Worm (Caenorhabditis elegans) whole organism, late embryonic: ENCODE measurements around the gene F58G6.3.

ENCODE experiments used
- F13H6.1 ChIP-seq: sonication (generic microtip); optimal IDR thresholded peaks from 2 replicates; lab custom pipeline; 2016; ENCODE audit warnings: missing genetic modification characterization, missing compliant biosample characterization
- ceh-19 ChIP-seq: fragments of 200-800 bp; sonication (Bioruptor generic); optimal IDR thresholded peaks from 2 replicates; lab custom pipeline; 2018; ENCODE audit warnings: mild to moderate bottlenecking, missing genetic modification characterization, missing compliant biosample characterization
- ceh-31 ChIP-seq: sonication (generic microtip); optimal IDR thresholded peaks from 2 replicates; lab custom pipeline; 2016; ENCODE audit warnings: missing genetic modification characterization, missing compliant biosample characterization
- hlh-13 ChIP-seq: fragments of 200-800 bp; sonication (Bioruptor generic); optimal IDR thresholded peaks from 2 replicates; lab custom pipeline; 2018; ENCODE audit warnings: mild to moderate bottlenecking, missing genetic modification characterization, missing compliant biosample characterization
- hlh-8 ChIP-seq: sonication (generic microtip); optimal IDR thresholded peaks from 2 replicates; lab custom pipeline; 2016; ENCODE audit warnings: missing genotype, missing genetic modification characterization, missing compliant biosample characterization
- mec-3 ChIP-seq: sonication (generic microtip); optimal IDR thresholded peaks from 2 replicates; lab custom pipeline; 2016; ENCODE audit warnings: borderline replicate concordance, missing genetic modification characterization, missing compliant biosample characterization
- pag-3 ChIP-seq: sonication (generic microtip); optimal IDR thresholded peaks from 2 replicates; lab custom pipeline; 2016; ENCODE audit warnings: missing compliant biosample characterization, missing genetic modification characterization, borderline replicate concordance
- pha-4 ChIP-seq: fragments of 150-350 bp; optimal IDR thresholded peaks from 2 replicates; lab custom pipeline; 2018; ENCODE audit warnings: missing biosample characterization, missing genetic modification reagents, missing genetic modification characterization

DNA sequence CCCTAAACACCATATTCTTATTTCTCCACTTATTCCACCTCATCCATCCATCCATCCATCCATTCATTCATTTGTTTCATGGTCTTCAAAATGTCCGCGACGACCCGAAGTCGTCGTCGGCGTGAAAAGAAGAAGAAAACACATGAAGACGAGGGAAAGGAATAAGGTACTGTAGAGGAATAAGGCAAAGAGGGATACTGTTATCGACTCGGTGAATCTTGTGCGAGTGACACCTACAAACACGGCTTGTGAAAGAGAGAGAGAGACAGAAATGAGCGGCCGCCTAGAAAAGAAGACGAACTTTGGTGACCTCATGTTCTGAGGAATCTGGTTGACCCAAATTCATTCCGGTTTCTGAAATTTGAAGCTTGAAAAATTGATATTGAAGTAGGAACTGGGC lies 44.2 kb upstream of the F58G6.3 start:
- no peak for TF ChIP-seq pag-3
- no peak for TF ChIP-seq hlh-8 (tag; lab: Kevin White, UChicago)
- TF ChIP-seq F13H6.1 (tag; lab: Kevin White, UChicago), result no peak
- TF ChIP-seq ceh-31 (tag; lab: Kevin White, UChicago), result no peak
- TF ChIP-seq ceh-19 (GFP tag; lab: Kevin White, UChicago), result no peak
- TF ChIP-seq pha-4, result no peak
- TF ChIP-seq hlh-13 (GFP tag; lab: Kevin White, UChicago), result no peak
- no peak for TF ChIP-seq mec-3 (tag; lab: Kevin White, UChicago)
